Worm (Caenorhabditis elegans): ENCODE data around the gene T11G6.5.

DNA sequence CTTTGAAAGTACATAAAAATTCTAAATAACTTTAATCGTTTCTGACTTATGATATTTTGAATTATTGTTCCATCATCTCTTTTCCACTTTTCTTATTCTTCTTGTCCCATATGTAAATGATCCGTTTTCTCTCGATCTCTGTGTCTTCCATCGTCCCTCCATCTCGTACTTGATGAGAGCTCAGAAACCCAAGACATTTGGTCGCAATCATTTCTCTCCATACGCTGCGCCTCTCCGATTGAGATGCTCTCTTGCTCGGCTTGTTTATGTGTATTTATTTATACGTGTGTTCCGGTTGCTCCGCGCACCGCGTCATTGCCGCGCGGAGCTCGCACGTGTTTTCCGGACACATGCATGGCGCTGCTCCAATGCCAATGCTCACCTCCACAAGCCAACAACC lies 31.2 kb downstream of the T11G6.5 start:
- TF ChIP-seq unc-62 (GFP tag; optimal IDR thresholded peaks at IDR 0.05) (no peak), ztf-11 (tag; optimal IDR thresholded peaks at IDR 0.05) (no peak), lsy-2 (tag; optimal IDR thresholded peaks at IDR 0.05) (no peak), ceh-43 (GFP tag; optimal IDR thresholded peaks at IDR 0.05) (no peak), blmp-1 (tag; optimal IDR thresholded peaks at IDR 0.05) (no peak), unc-39 (tag; optimal IDR thresholded peaks at IDR 0.05) (no peak), mep-1 (tag; optimal IDR thresholded peaks at IDR 0.05) (no peak)
